Worm (Caenorhabditis elegans) whole organism, young adult: ENCODE data around the gene F16B4.4.

ENCODE experiments used
- egl-18 ChIP-seq: fragments of 200-800 bp; sonication (Bioruptor generic); IDR thresholded peaks from 2 replicates; pipeline ENCODE4 v1.3.6; 2022; ENCODE audit warnings: missing genetic modification reagents, missing genetic modification characterization, missing compliant biosample characterization
- nhr-120 ChIP-seq: fragments of 200-800 bp; sonication (Bioruptor generic); IDR thresholded peaks from 2 replicates; pipeline ENCODE4 v1.3.6; 2022; ENCODE audit warnings: missing genetic modification characterization, missing compliant biosample characterization

DNA sequence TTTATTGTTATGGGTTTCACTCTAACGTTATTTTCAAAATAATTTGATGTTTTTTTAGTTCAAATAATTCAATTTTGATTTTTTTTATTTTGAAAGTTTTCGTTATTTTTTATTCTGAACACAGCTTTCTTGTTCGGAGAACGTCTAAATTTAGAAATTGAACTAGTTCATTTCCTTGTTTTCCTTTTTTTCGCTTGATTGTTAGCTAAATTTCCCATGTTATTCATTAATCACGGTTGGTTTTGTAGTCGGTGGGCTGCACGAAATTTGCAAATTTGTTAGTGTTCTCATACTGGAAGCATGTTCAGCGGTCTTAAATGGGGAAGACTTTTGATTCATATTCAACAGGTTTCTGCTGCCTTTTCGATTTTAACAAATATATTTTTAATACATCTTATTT is 42.0 kb downstream of the F16B4.4 start, which contains the start of gene str-222:
- TF ChIP-seq egl-18 (GFP tag; lab: Robert Waterston, UW) (no peak), nhr-120 (GFP tag; lab: Robert Waterston, UW) (no peak)
